Worm (Caenorhabditis elegans): Measurements from ENCODE around the gene octr-1.

octr-1 gene

DNA sequence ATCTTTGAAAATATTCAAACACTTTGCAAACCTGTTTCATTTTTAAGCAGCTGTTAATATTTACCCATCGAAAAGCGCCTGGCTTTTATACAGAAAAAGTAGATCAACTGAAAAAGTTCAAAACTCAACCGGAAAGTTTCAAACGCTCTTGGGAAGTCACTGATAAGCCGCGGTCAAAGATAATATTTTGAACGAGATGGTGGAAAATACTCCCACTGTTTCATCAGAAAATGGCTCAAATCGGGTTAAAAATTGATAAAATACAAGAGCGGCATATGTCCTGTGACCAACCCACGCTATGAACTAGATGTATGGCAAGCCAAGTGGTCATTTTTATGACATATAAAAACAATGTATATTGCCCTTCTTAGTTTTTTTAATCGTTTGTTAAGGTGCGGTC, 11.8 kb downstream of the octr-1 start, which contains the start of gene sulp-2:
Gene sulp-2 (minus strand): TSS at position 107 of the 400 bp plus-strand sequence.
- no peak for TF ChIP-seq F16B12.6 (tag; optimal IDR thresholded peaks at IDR 0.05)
- peak; percentile 9 for TF ChIP-seq elt-2 (tag; optimal IDR thresholded peaks at IDR 0.05)

DNA sequence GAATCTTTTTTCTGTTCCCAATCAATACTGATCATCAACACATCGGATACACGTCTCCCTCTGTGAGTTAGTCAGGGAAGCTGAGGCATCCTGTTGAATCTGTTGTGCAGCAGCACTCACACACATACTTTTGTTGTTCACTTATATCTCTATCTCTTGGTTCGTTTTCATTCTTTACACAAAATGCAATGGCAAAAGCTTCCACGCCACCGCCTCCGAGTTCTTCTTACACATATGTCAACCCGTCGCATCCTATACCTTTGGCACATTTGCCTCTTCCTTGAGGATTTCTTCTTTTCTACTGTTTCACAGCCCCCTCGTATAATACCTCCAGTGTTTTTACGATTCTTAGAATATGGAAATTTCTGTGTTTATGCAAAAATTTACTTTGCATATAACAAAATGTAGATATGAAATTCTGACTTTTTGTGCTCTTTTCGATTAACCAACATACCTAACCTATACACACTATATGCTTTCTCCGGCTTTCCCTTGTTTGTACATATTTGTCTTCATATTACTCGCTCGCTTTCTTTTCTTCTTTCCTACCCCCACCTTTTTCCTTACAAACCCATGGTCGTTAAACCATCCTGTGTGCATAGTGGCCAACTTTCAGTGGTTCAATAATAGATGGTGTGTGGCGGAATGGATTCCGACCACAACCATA, 18.4 kb downstream of the octr-1 start, which contains the start of gene unc-97:
Gene unc-97 (plus strand): TSS at position 617 of the 667 bp plus-strand sequence.
- peak; percentile 48 for TF ChIP-seq lin-14 (GFP tag; optimal IDR thresholded peaks at IDR 0.05)
- no peak for TF ChIP-seq unc-30 (tag; optimal IDR thresholded peaks at IDR 0.05)
- TF ChIP-seq dsc-1 (tag; optimal IDR thresholded peaks at IDR 0.05), result peak; percentile 33
- TF ChIP-seq snu-23 (GFP tag; optimal IDR thresholded peaks at IDR 0.05), result peak; percentile 1
- TF ChIP-seq lin-35 (GFP tag; optimal IDR thresholded peaks at IDR 0.05), result no peak
- peak; percentile 92 for TF ChIP-seq pag-3 (tag; optimal IDR thresholded peaks at IDR 0.05; ENCODE audit: borderline replicate concordance, insufficient read depth)
- peak; percentile 57 for TF ChIP-seq rnt-1 (tag; optimal IDR thresholded peaks at IDR 0.05)
- TF ChIP-seq grh-1 (GFP tag; IDR thresholded peaks at IDR 0.05), result no peak
- TF ChIP-seq nhr-85 (tag), result no peak
- TF ChIP-seq nhr-71 (tag; optimal IDR thresholded peaks at IDR 0.05), result peak; percentile 26

DNA sequence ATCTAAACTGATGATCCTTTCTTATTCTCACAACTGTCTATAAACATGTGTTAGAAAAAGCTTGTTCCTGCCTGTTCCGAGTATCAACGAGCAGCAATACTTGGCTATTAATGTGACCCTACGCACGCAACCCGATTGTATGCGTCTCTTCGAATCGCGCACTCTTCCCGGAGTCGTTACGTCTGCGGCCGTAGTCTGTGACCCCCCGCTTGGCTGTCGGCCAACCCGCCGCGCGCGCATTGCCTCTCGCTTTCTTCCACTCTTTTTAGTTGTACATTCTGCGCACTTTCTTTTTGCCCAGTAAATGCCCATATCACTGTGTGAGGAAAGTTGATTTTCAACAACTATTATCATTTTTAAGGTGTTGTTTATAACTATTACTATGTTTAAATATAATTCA, 19.2 kb downstream of the octr-1 start:
- TF ChIP-seq elt-3 (tag; optimal IDR thresholded peaks at IDR 0.05), result no peak
- no peak for TF ChIP-seq nhr-76 (tag; optimal IDR thresholded peaks at IDR 0.05)
- TF ChIP-seq pag-3 (tag; optimal IDR thresholded peaks at IDR 0.05; ENCODE audit: borderline replicate concordance, insufficient read depth), result no peak
- no peak for TF ChIP-seq sptf-1 (tag; optimal IDR thresholded peaks at IDR 0.05)
- TF ChIP-seq unc-62 (GFP tag; optimal IDR thresholded peaks at IDR 0.05), result no peak
- TF ChIP-seq nhr-47 (tag; optimal IDR thresholded peaks at IDR 0.05), result peak; percentile 53
- TF ChIP-seq elt-2 (tag; optimal IDR thresholded peaks at IDR 0.05), result no peak
- TF ChIP-seq dsc-1 (tag; optimal IDR thresholded peaks at IDR 0.05), result peak; percentile 49
- TF ChIP-seq Y116A8C.19 (tag; optimal IDR thresholded peaks at IDR 0.05; ENCODE audit: borderline replicate concordance), result no peak
- no peak for TF ChIP-seq ztf-4 (tag; optimal IDR thresholded peaks at IDR 0.05)
- peak; percentile 71 for TF ChIP-seq unc-130 (tag; optimal IDR thresholded peaks at IDR 0.05)
- TF ChIP-seq egl-27 (tag; optimal IDR thresholded peaks at IDR 0.05), result no peak
- peak; percentile 46 for TF ChIP-seq xbp-1 (tag; optimal IDR thresholded peaks at IDR 0.05)
- no peak for TF ChIP-seq dpl-1 (GFP tag; optimal IDR thresholded peaks at IDR 0.05)
- TF ChIP-seq isw-1 (GFP tag; IDR thresholded peaks at IDR 0.05), result no peak
- TF ChIP-seq ceh-63 (GFP tag; optimal IDR thresholded peaks at IDR 0.05), result no peak
- no peak for TF ChIP-seq nhr-77 (tag; optimal IDR thresholded peaks at IDR 0.05)
- no peak for TF ChIP-seq ceh-88 (GFP tag; IDR thresholded peaks at IDR 0.05)
- peak; percentile 76 for TF ChIP-seq nhr-71 (tag; optimal IDR thresholded peaks at IDR 0.05)
- TF ChIP-seq ceh-90 (tag; optimal IDR thresholded peaks at IDR 0.05), result no peak
- no peak for TF ChIP-seq efl-3 (GFP tag; optimal IDR thresholded peaks at IDR 0.05)
- TF ChIP-seq fos-1 (tag; optimal IDR thresholded peaks at IDR 0.05), result no peak
- peak; percentile 50 for TF ChIP-seq nhr-19 (GFP tag; conservative IDR thresholded peaks at IDR 0.05)
- peak; percentile 61 for TF ChIP-seq unc-86 (tag; optimal IDR thresholded peaks at IDR 0.05)
- TF ChIP-seq lin-39 (tag; optimal IDR thresholded peaks at IDR 0.05), result no peak
- TF ChIP-seq tbx-2 (tag; optimal IDR thresholded peaks at IDR 0.05), result peak; percentile 54
- TF ChIP-seq unc-30 (tag; optimal IDR thresholded peaks at IDR 0.05), result no peak
- no peak for TF ChIP-seq lir-3 (tag; optimal IDR thresholded peaks at IDR 0.05; ENCODE audit: poor library complexity)
- peak; percentile 86 for TF ChIP-seq lin-14 (GFP tag; optimal IDR thresholded peaks at IDR 0.05)
- no peak for TF ChIP-seq hpl-2 (GFP tag; optimal IDR thresholded peaks at IDR 0.05)
- TF ChIP-seq lin-15B (tag; optimal IDR thresholded peaks at IDR 0.05), result no peak
- TF ChIP-seq snpc-4 (tag; optimal IDR thresholded peaks at IDR 0.05), result no peak
- TF ChIP-seq fkh-10 (GFP tag; optimal IDR thresholded peaks at IDR 0.05), result no peak
- no peak for TF ChIP-seq sup-37 (GFP tag; optimal IDR thresholded peaks at IDR 0.05)
- no peak for TF ChIP-seq aly-2 (tag; optimal IDR thresholded peaks at IDR 0.05)
- peak in 1 of 3 experiments; percentile 29 for TF ChIP-seq ceh-82 (tag; optimal IDR thresholded peaks at IDR 0.05)
- no peak for TF ChIP-seq C16A3.4 (tag; optimal IDR thresholded peaks at IDR 0.05)
- TF ChIP-seq C04F5.9 (tag; optimal IDR thresholded peaks at IDR 0.05), result no peak
- peak; percentile 47 for TF ChIP-seq nhr-85 (tag)
- peak in 1 of 2 experiments; percentile 32 for TF ChIP-seq efl-1 (optimal IDR thresholded peaks at IDR 0.05)
- TF ChIP-seq efl-1 (GFP tag; optimal IDR thresholded peaks at IDR 0.05 in 1 of 2), result no peak
- no peak for TF ChIP-seq unc-98 (GFP tag; IDR thresholded peaks at IDR 0.05)

Data from whole organism, L1 larva.